Worm (Caenorhabditis elegans) whole organism, L4 larva: Measurements from ENCODE around the gene C09B9.1.

Experiments used
- F49E8.2 ChIP-seq: sonication (generic microtip); optimal IDR thresholded peaks from 2 replicates; lab custom pipeline; 2016; ENCODE audit warnings: missing compliant biosample characterization, mild to moderate bottlenecking, missing genetic modification characterization, borderline replicate concordance
- R02D3.7 ChIP-seq: fragments of 150-350 bp; sonication (generic microtip); optimal IDR thresholded peaks from 3 replicates; lab custom pipeline; 2014; ENCODE audit warnings: missing biosample characterization, missing genetic modification characterization
- aly-2 ChIP-seq: sonication (generic microtip); optimal IDR thresholded peaks from 2 replicates; lab custom pipeline; 2018; ENCODE audit warnings: missing biosample characterization, missing genetic modification characterization
- attf-4 ChIP-seq: sonication (generic microtip); optimal IDR thresholded peaks from 3 replicates; lab custom pipeline; 2017; ENCODE audit warnings: missing biosample characterization, missing genetic modification characterization
- ceh-28 ChIP-seq: fragments of 150-350 bp; optimal IDR thresholded peaks from 2 replicates; lab custom pipeline; 2014; ENCODE audit warnings: missing biosample characterization, missing genetic modification reagents, missing genetic modification characterization
- lin-29 ChIP-seq: fragments of 200-800 bp; sonication (Bioruptor generic); IDR thresholded peaks from 2 replicates; pipeline ENCODE4 v1.3.6; 2022; ENCODE audit warnings: missing genetic modification reagents, missing genetic modification characterization, missing compliant biosample characterization
- mdt-29 ChIP-seq: fragments of 200-800 bp; sonication (Bioruptor generic); IDR thresholded peaks from 2 replicates; pipeline ENCODE4 v1.3.6; 2022; ENCODE audit warnings: missing genetic modification reagents, missing genetic modification characterization, missing compliant biosample characterization
- mep-1 ChIP-seq: fragments of 150-350 bp; sonication (generic microtip); optimal IDR thresholded peaks from 3 replicates; lab custom pipeline; 2014; ENCODE audit warnings: missing biosample characterization, missing genetic modification characterization
- nhr-237 ChIP-seq: sonication (generic microtip); optimal IDR thresholded peaks from 2 replicates; lab custom pipeline; 2017; ENCODE audit warnings: missing biosample characterization, missing genetic modification characterization
- php-3 ChIP-seq: fragments of 200-800 bp; sonication (Bioruptor generic); IDR thresholded peaks from 2 replicates; pipeline ENCODE4 v1.3.6; 2022; ENCODE audit warnings: missing genetic modification reagents, missing genetic modification characterization, missing compliant biosample characterization
- pqm-1 ChIP-seq: sonication (generic microtip); optimal IDR thresholded peaks from 2 replicates; lab custom pipeline; 2017; ENCODE audit warnings: missing biosample characterization, missing genetic modification characterization
- set-16 ChIP-seq: fragments of 200-800 bp; sonication (Bioruptor generic); IDR thresholded peaks from 2 replicates; pipeline ENCODE4 v1.3.6; 2022; ENCODE audit warnings: missing genetic modification reagents, missing genetic modification characterization, missing compliant biosample characterization
- snpc-4 ChIP-seq: fragments of 150-350 bp; optimal IDR thresholded peaks from 2 replicates; lab custom pipeline; 2014; ENCODE audit warnings: missing biosample characterization, missing genetic modification characterization

ce11 chrIV:5038744-5039143 is 1.2 kb downstream of the C09B9.1 start:
- TF ChIP-seq ceh-28 (no peak), mep-1 (tag; lab: Kevin White, UChicago) (no peak), php-3 (GFP tag; lab: Robert Waterston, UW) (no peak), set-16 (GFP tag; lab: Robert Waterston, UW) (no peak), pqm-1 (tag; lab: Kevin White, UChicago) (no peak), lin-29 (0 out of 2 replicates have a peak, but pooled peaks have one; percentile 28), attf-4 (tag; lab: Kevin White, UChicago) (no peak), R02D3.7 (no peak), F49E8.2 (tag; lab: Kevin White, UChicago) (peak; percentile 32), nhr-237 (no peak), aly-2 (no peak), snpc-4 (no peak), mdt-29 (GFP tag; lab: Robert Waterston, UW) (peak; percentile 62; the same call in 1 of the 2 replicates)
